Worm (Caenorhabditis elegans) whole organism, dauer: ENCODE measurements around the gene cpb-1.

Experiments
- unc-62 ChIP-seq: sonication (generic microtip); optimal IDR thresholded peaks from 2 replicates; lab custom pipeline; 2017; ENCODE audit warnings: missing biosample characterization, missing genetic modification reagents, missing genetic modification characterization

cpb-1 gene

ce11 chrIII:9366376-9366775, 44.3 kb downstream of the cpb-1 start:
- no peak for TF ChIP-seq unc-62 (GFP tag; lab: Kevin White, UChicago)

ce11 chrIII:9366971-9367370, 44.9 kb downstream of the cpb-1 start, which contains the start of gene crn-6:
TSS of gene crn-6 (plus strand) at chrIII:9367271.
- no peak for TF ChIP-seq unc-62 (GFP tag; lab: Kevin White, UChicago)

ce11 chrIII:9373779-9374178, 51.7 kb downstream of the cpb-1 start:
- no peak for TF ChIP-seq unc-62 (GFP tag; lab: Kevin White, UChicago)
